Worm (Caenorhabditis elegans) whole organism, late embryonic: ENCODE measurements around the gene asna-1.

Experiments used
- ama-1 ChIP-seq: fragments of 150-350 bp; optimal IDR thresholded peaks from 2 replicates; lab custom pipeline; 2014
- ceh-24 ChIP-seq: sonication (generic microtip); optimal IDR thresholded peaks from 2 replicates; lab custom pipeline; 2016; ENCODE audit warnings: mild to moderate bottlenecking, missing genetic modification characterization, missing compliant biosample characterization
- ceh-48 ChIP-seq: sonication (generic microtip); optimal IDR thresholded peaks from 2 replicates; lab custom pipeline; 2016; ENCODE audit warnings: missing genetic modification characterization, inconsistent platforms, missing compliant biosample characterization
- elt-2 ChIP-seq: sonication (generic microtip); optimal IDR thresholded peaks from 2 replicates; lab custom pipeline; 2016; ENCODE audit warnings: missing genetic modification reagents, missing genetic modification characterization, missing compliant biosample characterization

- TF ChIP-seq ceh-48 (tag; lab: Kevin White, UChicago) (no peak), ama-1 (lab: Kevin White, UChicago) (no peak), ceh-24 (tag; lab: Kevin White, UChicago) (no peak), elt-2 (tag; lab: Kevin White, UChicago) (no peak)
These were observed 5.9 kb upstream of the asna-1 start, which contains the start of gene ZK637.14 for ce11 chrIII:8888956-8889355.
